Fruit fly (Drosophila melanogaster): ENCODE results near the gene CrebA.

Gene CrebA

DNA sequence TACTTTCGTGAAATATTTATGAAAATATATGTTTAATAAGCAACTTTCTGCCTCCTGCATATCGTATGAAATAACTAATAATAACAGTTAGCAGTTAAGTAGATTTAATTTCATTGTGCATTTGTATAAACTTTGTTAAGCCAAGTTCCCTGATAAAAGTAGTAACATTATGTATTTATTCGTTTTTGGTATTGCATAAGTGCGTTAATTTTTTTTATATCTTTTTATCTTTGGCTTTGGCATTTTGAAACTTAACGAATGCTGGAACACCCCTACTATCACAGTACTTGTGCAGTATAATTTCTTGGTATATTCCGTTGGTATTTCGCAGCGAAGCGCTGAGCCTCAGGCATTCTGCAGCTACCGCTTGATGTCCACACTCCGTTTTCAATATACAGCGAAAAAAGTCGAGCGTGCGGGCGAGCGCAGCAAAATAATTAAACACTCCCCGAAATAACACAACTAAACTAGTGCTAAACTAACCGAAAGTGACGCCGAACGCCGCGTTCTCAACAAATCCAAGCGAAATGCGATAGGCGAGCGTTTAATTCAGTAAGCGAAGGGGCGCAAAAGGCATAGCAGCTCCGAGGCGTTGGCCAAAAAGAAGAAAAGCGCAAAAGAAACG is 53.4 kb downstream of the CrebA start, which contains the start of gene RhoGAP71E (continued):
- TF ChIP-seq CG17359 (tag; optimal IDR thresholded peaks at IDR 0.05) (peak; percentile 44), CG2120 (GFP tag; optimal IDR thresholded peaks at IDR 0.05) (no peak), esg (GFP tag; conservative IDR thresholded peaks at IDR 0.05) (0 out of 2 replicates have a peak, but pooled peaks have one; percentile 6), H2.0 (GFP tag; IDR thresholded peaks at IDR 0.05) (0 out of 2 replicates have a peak, but pooled peaks have one; percentile 47), ash1 (GFP tag; optimal IDR thresholded peaks at IDR 0.05) (peak; percentile 28), gsb (GFP tag; IDR thresholded peaks at IDR 0.05) (no peak), Lhr (GFP tag; optimal IDR thresholded peaks at IDR 0.05) (peak; percentile 34), tin (GFP tag; optimal IDR thresholded peaks at IDR 0.05) (peak; percentile 30), CG16815 (GFP tag; optimal IDR thresholded peaks at IDR 0.05) (no peak), disco-r (GFP tag; optimal IDR thresholded peaks at IDR 0.05) (no peak), Asciz (GFP tag; optimal IDR thresholded peaks at IDR 0.05) (no peak), CG7928 (GFP tag; optimal IDR thresholded peaks at IDR 0.05) (no peak), CG18011 (GFP tag; optimal IDR thresholded peaks at IDR 0.05) (no peak), Rfx (GFP tag; IDR thresholded peaks at IDR 0.05) (peak; percentile 74), CG6689 (GFP tag; IDR thresholded peaks at IDR 0.05) (no peak), Kr (GFP tag; optimal IDR thresholded peaks at IDR 0.05) (no peak), mld (GFP tag; IDR thresholded peaks at IDR 0.05; ENCODE audit: partially characterized antibody) (no peak), Xrp1 (GFP tag; IDR thresholded peaks at IDR 0.05) (peak; percentile 46; the same call in 1 of the 2 replicates), Nf-YC (tag; optimal IDR thresholded peaks at IDR 0.05) (peak; percentile 57), CG8478 (optimal IDR thresholded peaks at IDR 0.05) (no peak), Sry-δ (GFP tag; optimal IDR thresholded peaks at IDR 0.05) (no peak), Elba2 (GFP tag; optimal IDR thresholded peaks at IDR 0.05) (no peak), CG15601 (tag; optimal IDR thresholded peaks at IDR 0.05) (no peak), stc (GFP tag; IDR thresholded peaks at IDR 0.05) (peak; percentile 51; the same call in 1 of the 2 replicates), crp (GFP tag; optimal IDR thresholded peaks at IDR 0.05) (no peak), vfl (GFP tag; optimal IDR thresholded peaks at IDR 0.05) (no peak), ac (GFP tag; optimal IDR thresholded peaks at IDR 0.05) (no peak), ap (GFP tag; IDR thresholded peaks at IDR 0.05) (no peak), Max (GFP tag; optimal IDR thresholded peaks at IDR 0.05) (peak; percentile 29), mam (GFP tag; optimal IDR thresholded peaks at IDR 0.05) (peak; percentile 27), CG18619 (GFP tag; optimal IDR thresholded peaks at IDR 0.05) (peak; percentile 1), Ets97D (GFP tag; optimal IDR thresholded peaks at IDR 0.05) (peak; percentile 5), ttk (GFP tag; IDR thresholded peaks at IDR 0.05) (no peak), CrebB (tag; optimal IDR thresholded peaks at IDR 0.05) (peak; percentile 66), Neu2 (GFP tag; optimal IDR thresholded peaks at IDR 0.05; ENCODE audit: borderline replicate concordance) (no peak), CG11504 (tag; optimal IDR thresholded peaks at IDR 0.05) (peak; percentile 56), CG5953 (GFP tag; IDR thresholded peaks at IDR 0.05) (no peak), ewg (GFP tag; optimal IDR thresholded peaks at IDR 0.05) (no peak), Xbp1 (GFP tag; optimal IDR thresholded peaks at IDR 0.05) (peak; percentile 11), CG7745 (tag; optimal IDR thresholded peaks at IDR 0.05) (peak; percentile 16), hbn (GFP tag; IDR thresholded peaks at IDR 0.05; ENCODE audit: partially characterized antibody) (no peak), CG1602 (GFP tag; optimal IDR thresholded peaks at IDR 0.05) (no peak), Mad (GFP tag; optimal IDR thresholded peaks at IDR 0.05) (no peak), C15 (GFP tag; IDR thresholded peaks at IDR 0.05) (no peak), Gug (GFP tag; IDR thresholded peaks at IDR 0.05) (no peak), CG3995 (GFP tag; optimal IDR thresholded peaks at IDR 0.05) (peak; percentile 3), CG18262 (tag; optimal IDR thresholded peaks at IDR 0.05) (peak; percentile 30), Myb (GFP tag; optimal IDR thresholded peaks at IDR 0.05) (no peak), cato (GFP tag; optimal IDR thresholded peaks at IDR 0.05; ENCODE audit: borderline replicate concordance) (no peak), cwo (GFP tag; optimal IDR thresholded peaks at IDR 0.05) (peak; percentile 45)

All from whole organism, embryonic.